Worm (Caenorhabditis elegans) whole organism, young adult: Measurements from ENCODE around the gene col-158.

ENCODE experiments used
- T26A5.8 ChIP-seq: sonication (generic microtip); optimal IDR thresholded peaks from 2 replicates; lab custom pipeline; 2016; ENCODE audit warnings: missing genetic modification characterization, missing compliant biosample characterization
- akir-1 ChIP-seq: fragments of 200-800 bp; sonication (Bioruptor generic); optimal IDR thresholded peaks from 2 replicates; lab custom pipeline; 2018; ENCODE audit warnings: mild to moderate bottlenecking, missing genetic modification characterization, moderate library complexity, missing compliant biosample characterization
- ama-1 ChIP-seq, 3 experiments: fragments of 150-350 bp in 1 of 3; sonication (generic microtip) in 2 of 3; optimal IDR thresholded peaks; 2 replicates each; lab custom pipeline; 2014 to 2018; ENCODE audit warnings: missing biosample characterization in 2 of 3, missing genetic modification characterization in 2 of 3, missing genetic modification reagents in 2 of 3
- mxl-1 ChIP-seq: sonication (generic microtip); optimal IDR thresholded peaks from 2 replicates; lab custom pipeline; 2016; ENCODE audit warnings: missing genetic modification characterization, missing compliant biosample characterization
- somi-1 ChIP-seq: fragments of 200-800 bp; sonication (Bioruptor generic); optimal IDR thresholded peaks from 2 replicates; lab custom pipeline; 2018; ENCODE audit warnings: mild to moderate bottlenecking, missing genetic modification characterization, missing compliant biosample characterization
- sptf-2 ChIP-seq: fragments of 200-800 bp; sonication (Bioruptor generic); optimal IDR thresholded peaks from 2 replicates; lab custom pipeline; 2018; ENCODE audit warnings: mild to moderate bottlenecking, missing genetic modification characterization, missing compliant biosample characterization
- unc-62 ChIP-seq: fragments of 150-350 bp; optimal IDR thresholded peaks from 2 replicates; lab custom pipeline; 2014; ENCODE audit warnings: missing biosample characterization, missing genetic modification reagents, missing genetic modification characterization

DNA sequence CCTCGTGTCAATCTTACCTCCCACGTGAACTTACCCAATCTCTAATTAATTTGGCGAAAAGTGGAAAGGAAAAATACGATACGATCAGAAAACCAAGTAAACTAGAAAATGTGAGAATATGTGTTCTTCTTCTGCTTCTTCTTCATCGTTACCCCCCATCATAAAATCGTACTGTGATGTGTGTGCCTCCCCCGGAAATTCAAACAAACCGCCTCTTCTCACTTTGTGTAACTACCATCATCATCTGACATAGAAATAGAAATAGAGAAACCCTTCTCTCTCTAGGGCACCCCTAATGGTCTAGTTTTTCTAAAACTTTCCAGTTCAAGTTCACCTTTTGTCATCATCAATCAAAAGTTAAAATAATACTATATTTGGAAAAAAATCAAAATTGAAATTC is 28.4 kb downstream of the col-158 start:
- no peak for TF ChIP-seq T26A5.8 (tag; lab: Kevin White, UChicago)
- no peak for TF ChIP-seq mxl-1 (tag; lab: Kevin White, UChicago)
- no peak for TF ChIP-seq unc-62 (GFP tag; lab: Kevin White, UChicago)
- TF ChIP-seq akir-1, result no peak
- no peak for TF ChIP-seq ama-1 (optimal IDR thresholded peaks at IDR 0.05; lab: Kevin White, UChicago)
- no peak for TF ChIP-seq ama-1 (GFP tag; optimal IDR thresholded peaks at IDR 0.05; lab: Kevin White, UChicago)
- no peak for TF ChIP-seq sptf-2 (GFP tag; lab: Kevin White, UChicago)
- TF ChIP-seq somi-1 (GFP tag; lab: Kevin White, UChicago), result no peak
